Fruit fly (Drosophila melanogaster): Measurements from ENCODE around the gene CG12645.

CG12645 gene

DNA sequence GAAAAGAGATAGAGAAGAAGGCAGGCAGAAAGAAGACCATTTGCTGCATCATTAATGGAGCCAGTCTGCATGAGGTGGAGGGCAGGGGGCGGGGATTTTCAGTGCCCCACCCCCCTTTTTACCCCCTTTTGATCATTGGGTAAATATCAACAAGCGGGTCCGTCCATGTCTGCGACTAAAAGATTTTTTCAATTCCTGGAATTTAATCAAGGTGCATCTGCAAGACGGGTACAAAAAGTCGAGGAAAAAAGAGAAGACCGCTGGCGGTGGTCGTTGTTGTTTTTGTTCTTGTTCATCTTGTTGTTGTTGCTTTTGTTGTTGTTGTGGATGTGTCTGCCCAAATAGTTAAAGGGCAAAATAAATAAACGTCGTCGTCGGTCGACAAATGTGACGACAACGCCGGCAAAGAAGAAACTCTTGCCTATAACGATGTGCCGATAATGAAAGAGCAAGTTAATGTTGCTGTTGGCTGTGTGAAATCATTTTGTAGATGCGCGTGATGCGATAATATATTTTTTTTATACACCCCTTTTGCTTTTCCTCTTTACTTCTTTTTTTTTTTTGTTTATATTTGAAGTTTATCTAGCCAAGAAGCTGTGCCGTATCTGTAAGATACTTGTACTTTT, 37.7 kb upstream of the CG12645 start:
- no peak for TF ChIP-seq pad (GFP tag; optimal IDR thresholded peaks at IDR 0.05)
- TF ChIP-seq bab1 (GFP tag; optimal IDR thresholded peaks at IDR 0.05): no peak
- TF ChIP-seq Clk (GFP tag; optimal IDR thresholded peaks at IDR 0.05): no peak
- TF ChIP-seq CG1620 (GFP tag; optimal IDR thresholded peaks at IDR 0.05): no peak
- no peak for TF ChIP-seq kay (GFP tag; ENCODE audit: borderline replicate concordance)

DNA sequence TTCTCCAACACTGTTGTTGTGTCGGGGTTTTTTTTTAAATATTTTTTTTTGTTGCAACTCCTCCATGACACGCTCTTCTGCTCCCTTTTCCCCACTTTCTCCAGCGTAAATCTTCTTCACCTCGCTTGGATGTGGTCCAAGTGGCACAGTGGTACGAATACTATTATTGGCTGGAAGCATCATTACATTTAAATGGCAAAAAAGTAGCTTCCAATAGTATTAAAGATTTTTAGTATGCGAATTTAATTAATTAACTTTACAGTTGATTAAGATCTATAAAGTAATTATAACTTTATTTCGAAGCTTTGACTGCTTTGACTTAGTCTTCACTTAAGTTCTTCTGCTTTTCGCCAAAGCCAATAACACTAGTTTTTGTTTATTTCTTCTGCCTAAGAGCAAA, 35.1 kb upstream of the CG12645 start:
- TF ChIP-seq CG12768 (GFP tag; optimal IDR thresholded peaks at IDR 0.05) (no peak), pad (GFP tag; optimal IDR thresholded peaks at IDR 0.05) (no peak), CG1620 (GFP tag; optimal IDR thresholded peaks at IDR 0.05) (no peak), CG7045 (GFP tag; optimal IDR thresholded peaks at IDR 0.05) (no peak), Hr96 (GFP tag; optimal IDR thresholded peaks at IDR 0.05) (no peak), toe (GFP tag; optimal IDR thresholded peaks at IDR 0.05) (no peak), CG14711 (tag; optimal IDR thresholded peaks at IDR 0.05) (no peak), CG33017 (tag; optimal IDR thresholded peaks at IDR 0.05) (no peak), Clk (GFP tag; optimal IDR thresholded peaks at IDR 0.05) (no peak), bab1 (GFP tag; optimal IDR thresholded peaks at IDR 0.05) (no peak), Crg-1 (GFP tag; optimal IDR thresholded peaks at IDR 0.05) (no peak), tj (GFP tag; optimal IDR thresholded peaks at IDR 0.05) (no peak), kay (GFP tag; ENCODE audit: borderline replicate concordance) (no peak), ovo (GFP tag; optimal IDR thresholded peaks at IDR 0.05) (no peak), cnc (optimal IDR thresholded peaks at IDR 0.05) (no peak), Mnt (GFP tag; optimal IDR thresholded peaks at IDR 0.05) (no peak), cic (GFP tag; optimal IDR thresholded peaks at IDR 0.05) (no peak), CG7101 (tag; optimal IDR thresholded peaks at IDR 0.05) (no peak)

DNA sequence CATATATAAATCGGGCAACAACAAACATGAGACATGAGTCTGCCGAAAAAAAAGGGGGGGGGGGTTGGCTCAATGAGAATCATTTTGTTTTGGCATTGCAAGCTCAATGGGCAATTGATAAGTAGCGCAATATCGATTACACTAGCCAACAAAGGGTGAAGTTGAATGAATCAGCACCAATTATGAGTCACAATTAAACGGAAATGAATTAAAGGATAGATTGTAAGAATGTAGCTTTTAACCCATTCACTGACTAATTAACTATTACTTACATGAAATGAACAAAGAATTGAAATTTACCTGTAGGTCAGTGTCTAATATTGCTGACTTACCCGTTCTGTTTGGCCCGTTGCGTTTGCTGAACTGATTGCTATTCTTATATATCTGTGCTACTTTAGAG, 27.8 kb upstream of the CG12645 start:
- peak; percentile 79 for TF ChIP-seq bab1 (GFP tag; optimal IDR thresholded peaks at IDR 0.05)
- TF ChIP-seq CG7045 (GFP tag; optimal IDR thresholded peaks at IDR 0.05): no peak
- no peak for TF ChIP-seq CG33017 (tag; optimal IDR thresholded peaks at IDR 0.05)
- TF ChIP-seq tj (GFP tag; optimal IDR thresholded peaks at IDR 0.05): peak; percentile 57
- TF ChIP-seq Hr96 (GFP tag; optimal IDR thresholded peaks at IDR 0.05): no peak
- TF ChIP-seq Crg-1 (GFP tag; optimal IDR thresholded peaks at IDR 0.05): no peak
- peak; percentile 5 for TF ChIP-seq CG14711 (tag; optimal IDR thresholded peaks at IDR 0.05)

DNA sequence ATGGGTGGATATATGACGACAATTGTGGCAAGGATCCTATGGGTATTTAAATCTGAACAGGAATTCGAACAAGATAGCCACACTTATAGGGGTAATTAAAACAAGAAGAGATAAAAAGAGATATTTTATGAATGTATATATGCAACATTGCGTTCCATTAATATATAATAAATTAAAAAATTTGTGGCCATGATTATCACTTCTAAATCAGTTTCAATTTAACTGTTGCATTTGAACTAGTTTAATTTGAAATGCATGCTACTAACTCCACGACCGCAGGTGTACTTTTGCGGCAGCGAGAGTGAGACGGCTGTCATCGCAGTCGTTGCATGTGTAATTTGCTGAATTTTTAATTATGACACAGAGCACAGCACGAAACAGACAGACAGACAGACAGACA, 26.2 kb upstream of the CG12645 start:
- TF ChIP-seq Hr96 (GFP tag; optimal IDR thresholded peaks at IDR 0.05): no peak
- no peak for TF ChIP-seq CG11617 (GFP tag; optimal IDR thresholded peaks at IDR 0.05)
- TF ChIP-seq cnc (optimal IDR thresholded peaks at IDR 0.05): no peak
- no peak for TF ChIP-seq CG7045 (GFP tag; optimal IDR thresholded peaks at IDR 0.05)
- TF ChIP-seq ovo (GFP tag; optimal IDR thresholded peaks at IDR 0.05): no peak
- no peak for TF ChIP-seq Clk (GFP tag; optimal IDR thresholded peaks at IDR 0.05)
- no peak for TF ChIP-seq Mnt (GFP tag; optimal IDR thresholded peaks at IDR 0.05)

DNA sequence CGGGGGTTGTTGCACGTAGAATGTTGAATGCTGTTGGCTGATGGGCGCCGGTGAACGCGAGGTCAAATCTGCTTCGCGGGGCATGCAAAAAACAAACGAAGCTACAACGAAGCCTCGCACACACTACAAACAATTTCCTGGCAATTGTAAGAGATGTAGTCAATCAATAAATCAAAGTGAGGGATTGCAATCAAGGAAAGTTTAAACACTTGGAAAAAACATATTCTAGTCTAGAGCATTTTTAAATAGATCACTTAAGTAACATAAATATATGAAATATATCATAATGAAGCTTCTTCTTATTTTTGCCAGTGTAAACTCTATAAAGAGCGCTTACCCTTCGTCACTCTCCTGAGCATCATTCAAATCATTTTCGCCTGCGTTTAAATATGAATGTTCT, 15.8 kb upstream of the CG12645 start:
- TF ChIP-seq CG12768 (GFP tag; optimal IDR thresholded peaks at IDR 0.05) (no peak), CG7101 (tag; optimal IDR thresholded peaks at IDR 0.05) (no peak), CG7045 (GFP tag; optimal IDR thresholded peaks at IDR 0.05) (no peak)

DNA sequence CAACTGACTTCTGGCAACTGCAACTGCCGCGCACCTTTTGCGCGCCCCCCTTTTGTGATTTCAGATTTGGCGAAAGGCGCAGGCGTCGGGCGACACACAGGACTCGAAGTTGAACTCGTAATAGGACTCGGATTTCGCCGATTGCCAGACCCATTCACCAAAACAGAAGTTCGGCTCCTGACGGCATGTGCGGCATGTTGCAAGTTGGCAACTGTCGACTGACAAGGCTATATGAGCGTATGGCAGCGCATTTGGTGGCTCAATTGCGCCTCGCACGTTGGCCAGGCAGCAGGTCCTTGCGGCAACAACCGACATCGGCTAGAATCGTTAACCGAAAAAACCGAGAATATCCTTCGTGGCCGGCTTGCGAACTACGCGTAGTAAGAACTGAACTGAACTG, 4.8 kb downstream of the CG12645 start, which contains the start of gene CG43902:
TSS of gene CG43902 (plus strand) at position 260 of the 400 bp plus-strand sequence.
- TF ChIP-seq toe (GFP tag; optimal IDR thresholded peaks at IDR 0.05): no peak
- no peak for TF ChIP-seq bab1 (GFP tag; optimal IDR thresholded peaks at IDR 0.05)
- TF ChIP-seq CG7045 (GFP tag; optimal IDR thresholded peaks at IDR 0.05): no peak
- no peak for TF ChIP-seq cnc (optimal IDR thresholded peaks at IDR 0.05)
- TF ChIP-seq CG12768 (GFP tag; optimal IDR thresholded peaks at IDR 0.05): no peak
- TF ChIP-seq Hr96 (GFP tag; optimal IDR thresholded peaks at IDR 0.05): no peak
- TF ChIP-seq CG33017 (tag; optimal IDR thresholded peaks at IDR 0.05): no peak
- TF ChIP-seq CG11617 (GFP tag; optimal IDR thresholded peaks at IDR 0.05): no peak
- TF ChIP-seq CG5204 (GFP tag; optimal IDR thresholded peaks at IDR 0.05): no peak

DNA sequence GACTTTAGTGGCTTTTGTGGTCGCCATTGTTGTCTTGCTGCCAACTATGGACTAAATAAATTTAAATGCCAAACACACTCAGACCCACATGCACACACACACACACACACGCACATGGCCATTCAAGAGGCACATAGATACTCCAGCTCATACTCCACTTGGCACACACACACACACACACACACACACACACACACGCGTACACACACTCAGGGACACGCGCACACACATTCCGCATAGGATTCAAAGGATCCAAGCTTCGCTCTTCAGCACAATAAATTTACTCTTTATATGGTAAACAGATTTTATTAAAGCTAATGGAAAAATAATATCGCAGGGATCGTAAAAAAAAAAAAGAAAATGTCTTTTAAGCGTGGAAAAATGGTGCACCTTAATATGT, 29.5 kb downstream of the CG12645 start:
- TF ChIP-seq tj (GFP tag; optimal IDR thresholded peaks at IDR 0.05) (no peak), CG7101 (tag; optimal IDR thresholded peaks at IDR 0.05) (no peak), CG33017 (tag; optimal IDR thresholded peaks at IDR 0.05) (no peak), CG1620 (GFP tag; optimal IDR thresholded peaks at IDR 0.05) (no peak), cnc (optimal IDR thresholded peaks at IDR 0.05) (no peak), bab1 (GFP tag; optimal IDR thresholded peaks at IDR 0.05) (no peak), Mnt (GFP tag; optimal IDR thresholded peaks at IDR 0.05) (no peak), kay (GFP tag; ENCODE audit: borderline replicate concordance) (no peak), Crg-1 (GFP tag; optimal IDR thresholded peaks at IDR 0.05) (no peak), pad (GFP tag; optimal IDR thresholded peaks at IDR 0.05) (no peak), CG14711 (tag; optimal IDR thresholded peaks at IDR 0.05) (no peak), CG5204 (GFP tag; optimal IDR thresholded peaks at IDR 0.05) (no peak), ovo (GFP tag; optimal IDR thresholded peaks at IDR 0.05) (no peak), CG12768 (GFP tag; optimal IDR thresholded peaks at IDR 0.05) (no peak), toe (GFP tag; optimal IDR thresholded peaks at IDR 0.05) (no peak), Clk (GFP tag; optimal IDR thresholded peaks at IDR 0.05) (no peak), Hr96 (GFP tag; optimal IDR thresholded peaks at IDR 0.05) (no peak)

Measured in whole organism, adult.